Worm (Caenorhabditis elegans) whole organism, L4 larva: ENCODE results near the gene F35C11.4.
A peak's percentile ranks its signal among the peaks of the same experiment; 100 is the strongest.

Experiments
- R02D3.7 ChIP-seq: fragments of 150-350 bp; sonication (generic microtip); optimal IDR thresholded peaks from 3 replicates; lab custom pipeline; 2014; ENCODE audit warnings: missing biosample characterization, missing genetic modification characterization
- Y105C5A.15 ChIP-seq: fragments of 200-800 bp; sonication (Bioruptor generic); IDR thresholded peaks from 2 replicates; pipeline ENCODE4 v1.3.6; 2022; ENCODE audit warnings: missing genetic modification characterization, missing compliant biosample characterization
- Y48G9A.11 ChIP-seq: fragments of 200-800 bp; sonication (Bioruptor generic); IDR thresholded peaks from 2 replicates; pipeline ENCODE4 v1.3.6; 2022; ENCODE audit warnings: missing genetic modification reagents, missing genetic modification characterization, missing compliant biosample characterization
- aha-1 ChIP-seq: fragments of 150-350 bp; peaks from one replicate; lab custom pipeline; 2014; ENCODE audit warnings: missing biosample characterization, missing genetic modification characterization
- ceh-20 ChIP-seq: fragments of 200-800 bp; sonication (Bioruptor generic); IDR thresholded peaks from 2 replicates; pipeline ENCODE4 v1.3.6; 2022; ENCODE audit warnings: missing genetic modification reagents, missing genetic modification characterization, missing compliant biosample characterization
- ceh-62 ChIP-seq: sonication (generic microtip); optimal IDR thresholded peaks from 2 replicates; lab custom pipeline; 2017; ENCODE audit warnings: missing biosample characterization, missing genetic modification characterization
- ceh-82 ChIP-seq: sonication (generic microtip); optimal IDR thresholded peaks from 2 replicates; lab custom pipeline; 2017; ENCODE audit warnings: missing biosample characterization, missing genetic modification characterization
- ces-1 ChIP-seq: fragments of 150-350 bp; sonication (generic microtip); optimal IDR thresholded peaks from 4 replicates; lab custom pipeline; 2014; ENCODE audit warnings: missing biosample characterization, missing genetic modification reagents, missing genetic modification characterization
- daf-16 ChIP-seq, 3 experiments: sonication (generic microtip); optimal IDR thresholded peaks; 2 replicates each; lab custom pipeline; 2016 to 2017; ENCODE audit warnings: missing genetic modification characterization in 3 of 3, missing genetic modification reagents in 3 of 3, mild to moderate bottlenecking in 2 of 3, missing compliant biosample characterization in 2 of 3, missing biosample characterization in 1 of 3, moderate library complexity in 1 of 3
- dmd-6 ChIP-seq: fragments of 200-800 bp; sonication (Bioruptor generic); IDR thresholded peaks from 2 replicates; pipeline ENCODE4 v1.3.6; 2022; ENCODE audit warnings: missing genetic modification reagents, missing genetic modification characterization, missing compliant biosample characterization
- dmd-9 ChIP-seq: fragments of 200-800 bp; sonication (Bioruptor generic); IDR thresholded peaks from 2 replicates; pipeline ENCODE4 v1.3.6; 2022; ENCODE audit warnings: missing genetic modification reagents, missing genetic modification characterization, missing compliant biosample characterization
- duxl-1 ChIP-seq: sonication (generic microtip); optimal IDR thresholded peaks from 2 replicates; lab custom pipeline; 2016; ENCODE audit warnings: mild to moderate bottlenecking, missing genetic modification characterization, moderate library complexity, missing compliant biosample characterization; ENCODE audit not compliant: poor library complexity
- dve-1 ChIP-seq: sonication (generic microtip); optimal IDR thresholded peaks from 2 replicates; lab custom pipeline; 2017; ENCODE audit warnings: antibody characterized with exemption, mild to moderate bottlenecking, missing genetic modification characterization, missing compliant biosample characterization; ENCODE audit not compliant: insufficient read depth
- egl-27 ChIP-seq: sonication (generic microtip); optimal IDR thresholded peaks from 3 replicates; lab custom pipeline; 2017; ENCODE audit warnings: missing biosample characterization, missing genetic modification reagents, missing genetic modification characterization
- gei-8 ChIP-seq: fragments of 200-800 bp; sonication (Bioruptor generic); optimal IDR thresholded peaks from 2 replicates; lab custom pipeline; 2018; ENCODE audit warnings: mild to moderate bottlenecking, missing genetic modification characterization, missing compliant biosample characterization
- hlh-11 ChIP-seq: fragments of 200-800 bp; sonication (Bioruptor generic); optimal IDR thresholded peaks from 2 replicates; lab custom pipeline; 2018; ENCODE audit warnings: mild to moderate bottlenecking, missing genetic modification characterization, missing compliant biosample characterization
- hlh-30 ChIP-seq: sonication (generic microtip); optimal IDR thresholded peaks from 2 replicates; lab custom pipeline; 2017; ENCODE audit warnings: antibody characterized with exemption, mild to moderate bottlenecking, missing genetic modification characterization, missing compliant biosample characterization; ENCODE audit not compliant: insufficient read depth
- lim-7 ChIP-seq: fragments of 200-800 bp; sonication (Bioruptor generic); IDR thresholded peaks from 2 replicates; pipeline ENCODE4 v1.3.6; 2022; ENCODE audit warnings: missing genetic modification characterization, missing compliant biosample characterization
- lin-1 ChIP-seq: fragments of 200-800 bp; sonication (Bioruptor generic); IDR thresholded peaks from 2 replicates; pipeline ENCODE4 v1.3.6; 2022; ENCODE audit warnings: missing genetic modification reagents, missing genetic modification characterization, missing compliant biosample characterization
- lin-13 ChIP-seq: fragments of 150-350 bp; optimal IDR thresholded peaks from 2 replicates; lab custom pipeline; 2014; ENCODE audit warnings: missing biosample characterization, missing genetic modification reagents, missing genetic modification characterization
- lin-38 ChIP-seq: fragments of 200-800 bp; sonication (Bioruptor generic); IDR thresholded peaks from 2 replicates; pipeline ENCODE4 v1.3.6; 2022; ENCODE audit warnings: missing genetic modification reagents, missing genetic modification characterization, missing compliant biosample characterization
- lsy-2 ChIP-seq, 2 experiments: fragments of 150-350 bp in 1 of 2; sonication (generic microtip) in 1 of 2; optimal IDR thresholded peaks; 2 replicates each; lab custom pipeline; 2014 to 2017; ENCODE audit warnings: missing biosample characterization in 2 of 2, missing genetic modification characterization in 2 of 2
- madf-9 ChIP-seq: fragments of 200-800 bp; sonication (Bioruptor generic); conservative IDR thresholded peaks from 2 replicates; pipeline ENCODE4 v1.3.6; 2022; ENCODE audit warnings: missing genetic modification reagents, missing genetic modification characterization, missing compliant biosample characterization
- mep-1 ChIP-seq: fragments of 150-350 bp; sonication (generic microtip); optimal IDR thresholded peaks from 3 replicates; lab custom pipeline; 2014; ENCODE audit warnings: missing biosample characterization, missing genetic modification characterization
- nhr-111 ChIP-seq: fragments of 200-800 bp; sonication (Bioruptor generic); optimal IDR thresholded peaks from 2 replicates; lab custom pipeline; 2018; ENCODE audit warnings: mild to moderate bottlenecking, missing genetic modification characterization, missing compliant biosample characterization
- nhr-28 ChIP-seq: fragments of 150-350 bp; optimal IDR thresholded peaks from 2 replicates; lab custom pipeline; 2014; ENCODE audit warnings: missing biosample characterization, missing genetic modification characterization
- nhr-6 ChIP-seq: fragments of 150-350 bp; optimal IDR thresholded peaks from 2 replicates; lab custom pipeline; 2014; ENCODE audit warnings: missing biosample characterization, missing genetic modification characterization
- nhr-77 ChIP-seq: fragments of 150-350 bp; optimal IDR thresholded peaks from 2 replicates; lab custom pipeline; 2014; ENCODE audit warnings: missing biosample characterization, missing genetic modification characterization
- pha-4 ChIP-seq, 2 experiments: fragments of 150-350 bp in 1 of 2; fragments of 200-800 bp in 1 of 2; sonication (Bioruptor generic) in 1 of 2; IDR thresholded peaks in 1 of 2; optimal IDR thresholded peaks in 1 of 2; 2 replicates each; pipeline versions ENCODE4 v1.3.6 to Lab custom; 2014 to 2022; ENCODE audit warnings: missing genetic modification characterization in 2 of 2, missing genetic modification reagents in 2 of 2, missing biosample characterization in 1 of 2, missing compliant biosample characterization in 1 of 2
- pqm-1 ChIP-seq: sonication (generic microtip); optimal IDR thresholded peaks from 2 replicates; lab custom pipeline; 2017; ENCODE audit warnings: missing biosample characterization, missing genetic modification characterization
- tra-1 ChIP-seq: fragments of 200-800 bp; sonication (Bioruptor generic); IDR thresholded peaks from 2 replicates; pipeline ENCODE4 v1.3.6; 2022; ENCODE audit warnings: missing genetic modification reagents, missing genetic modification characterization, missing compliant biosample characterization
- unc-62 ChIP-seq, 3 experiments: fragments of 150-350 bp in 1 of 3; sonication (generic microtip); optimal IDR thresholded peaks in 2 of 3; peaks in 1 of 3; 1 replicate in 1 of 3; 2 replicates in 2 of 3; lab custom pipeline; 2014 to 2017; ENCODE audit warnings: missing biosample characterization in 3 of 3, missing genetic modification characterization in 3 of 3, missing genetic modification reagents in 3 of 3, missing genotype in 1 of 3
- vab-7 ChIP-seq: fragments of 200-800 bp; sonication (Bioruptor generic); IDR thresholded peaks from 2 replicates; pipeline ENCODE4 v1.3.6; 2022; ENCODE audit warnings: missing genetic modification reagents, missing genetic modification characterization, missing compliant biosample characterization
- zag-1 ChIP-seq: fragments of 150-350 bp; optimal IDR thresholded peaks from 2 replicates; lab custom pipeline; 2014; ENCODE audit warnings: missing biosample characterization, missing genetic modification characterization

The F35C11.4 gene

DNA sequence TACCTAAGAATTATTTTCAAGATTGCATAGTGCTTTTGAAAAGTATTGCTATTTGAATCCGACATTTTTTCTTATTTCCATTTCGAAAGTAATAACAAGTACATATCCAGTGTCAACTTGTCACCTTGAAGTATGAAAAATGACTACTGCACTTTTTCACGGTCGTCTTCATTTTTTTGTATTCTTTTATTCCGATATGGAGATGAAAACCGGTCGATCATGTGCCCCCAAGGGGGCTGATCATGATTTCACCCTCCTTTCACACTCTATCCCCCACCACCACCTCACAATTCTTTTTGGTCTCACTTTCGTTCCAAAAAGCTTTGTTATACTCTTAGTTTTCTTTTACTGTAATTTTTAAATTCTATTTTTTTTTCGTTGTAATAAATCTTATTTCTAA is 22.9 kb upstream of the F35C11.4 start:
- TF ChIP-seq hlh-30 = peak; percentile 60
- peak; percentile 56 for TF ChIP-seq aha-1 (tag; lab: Kevin White, UChicago)
- TF ChIP-seq mep-1 (tag; lab: Kevin White, UChicago) = peak; percentile 14
- no peak for TF ChIP-seq ceh-62
- TF ChIP-seq madf-9 (GFP tag; lab: Robert Waterston, UW) = no peak
- TF ChIP-seq unc-62 (GFP tag; optimal IDR thresholded peaks at IDR 0.05 in 1 of 2; lab: Kevin White, UChicago) = peak in 1 of 2 experiments; percentile 23
- no peak for TF ChIP-seq unc-62 (tag; optimal IDR thresholded peaks at IDR 0.05; lab: Kevin White, UChicago)

- TF ChIP-seq lsy-2 (tag; optimal IDR thresholded peaks at IDR 0.05; lab: Kevin White, UChicago) (peak in 1 of 2 experiments; percentile 23), ceh-82 (tag; lab: Kevin White, UChicago) (no peak), pqm-1 (peak; percentile 48), Y48G9A.11 (no peak), ces-1 (GFP tag; lab: Kevin White, UChicago) (no peak), nhr-111 (GFP tag; lab: Kevin White, UChicago) (no peak), pha-4 (GFP tag; IDR thresholded peaks at IDR 0.05; lab: Robert Waterston, UW) (peak; percentile 29; the same call in 1 of the 2 replicates), pha-4 (tag; optimal IDR thresholded peaks at IDR 0.05; lab: Kevin White, UChicago) (peak; percentile 37), nhr-6 (no peak), dmd-6 (GFP tag; lab: Robert Waterston, UW) (peak; percentile 64), lin-13 (GFP tag; lab: Kevin White, UChicago) (no peak), nhr-77 (tag; lab: Kevin White, UChicago) (no peak), hlh-30 (peak; percentile 50), dmd-9 (no peak), ceh-20 (GFP tag; lab: Robert Waterston, UW) (no peak), lin-1 (GFP tag; lab: Robert Waterston, UW) (0 out of 2 replicates have a peak, but pooled peaks have one; percentile 13), lim-7 (GFP tag; lab: Robert Waterston, UW) (no peak), lin-38 (GFP tag; lab: Robert Waterston, UW) (no peak), mep-1 (tag; lab: Kevin White, UChicago) (peak; percentile 23), hlh-11 (tag; lab: Kevin White, UChicago) (peak; percentile 51), zag-1 (tag; lab: Kevin White, UChicago) (no peak), Y105C5A.15 (GFP tag; lab: Robert Waterston, UW) (no peak), gei-8 (GFP tag; lab: Kevin White, UChicago) (no peak), dve-1 (tag; lab: Kevin White, UChicago) (peak; percentile 81), R02D3.7 (tag; lab: Kevin White, UChicago) (no peak), tra-1 (GFP tag; lab: Robert Waterston, UW) (no peak), daf-16 (GFP tag; optimal IDR thresholded peaks at IDR 0.05; lab: Kevin White, UChicago) (no peak), daf-16 (tag; optimal IDR thresholded peaks at IDR 0.05; lab: Kevin White, UChicago) (peak; percentile 76), nhr-28 (tag; lab: Kevin White, UChicago) (peak; percentile 52)
These were observed 22.3 kb upstream of the F35C11.4 start for ce11 chrII:8226475-8226874.

DNA sequence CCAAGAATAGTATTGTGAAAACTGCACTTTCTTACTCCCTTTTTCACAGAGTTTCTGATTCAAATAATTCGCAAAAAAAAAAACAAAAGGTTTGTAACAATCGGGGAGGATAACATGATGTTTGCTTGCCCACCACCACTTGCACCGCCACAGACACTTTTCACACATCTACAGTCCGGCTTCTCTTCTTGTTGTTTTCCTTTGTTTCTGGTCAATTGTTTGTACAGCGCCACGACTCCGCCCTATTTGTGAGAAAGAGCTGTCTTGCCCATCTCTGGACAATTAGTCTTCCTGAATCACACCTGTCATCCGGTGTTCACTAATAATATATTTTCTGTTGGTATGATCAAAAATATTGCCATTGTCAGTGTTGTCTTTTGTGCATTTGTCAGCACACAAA is 17.8 kb upstream of the F35C11.4 start, which contains the start of gene M110.9:
TSS of gene M110.9 (plus strand) at position 301 of the 400 bp plus-strand sequence.
- TF ChIP-seq egl-27 (tag; lab: Kevin White, UChicago) = no peak
- no peak for TF ChIP-seq duxl-1
- TF ChIP-seq ceh-82 (tag; lab: Kevin White, UChicago) = no peak
- no peak for TF ChIP-seq daf-16 (GFP tag; optimal IDR thresholded peaks at IDR 0.05; lab: Kevin White, UChicago)
- no peak for TF ChIP-seq daf-16 (tag; optimal IDR thresholded peaks at IDR 0.05; lab: Kevin White, UChicago)
- no peak for TF ChIP-seq ceh-62
- no peak for TF ChIP-seq vab-7 (GFP tag; lab: Robert Waterston, UW)
- TF ChIP-seq hlh-11 (tag; lab: Kevin White, UChicago) = no peak
- TF ChIP-seq, all 104 proteins: peak for 0
